Worm (Caenorhabditis elegans): ENCODE results near the gene dpy-31.
A peak's percentile ranks its signal among the peaks of the same experiment; 100 is the strongest.

dpy-31 gene

ce11 chrIII:7166664-7167567, 35.1 kb upstream of the dpy-31 start (continued):
- TF ChIP-seq ceh-82 (tag; optimal IDR thresholded peaks at IDR 0.05) (no peak), nhr-43 (tag; optimal IDR thresholded peaks at IDR 0.05; ENCODE audit: poor library complexity, severe bottlenecking) (no peak), lsy-12 (tag; optimal IDR thresholded peaks at IDR 0.05) (no peak), fkh-2 (tag; optimal IDR thresholded peaks at IDR 0.05) (no peak), lin-39 (tag; optimal IDR thresholded peaks at IDR 0.05) (peak; percentile 68), pha-4 (tag; optimal IDR thresholded peaks at IDR 0.05) (peak; percentile 51), nhr-12 (tag; optimal IDR thresholded peaks at IDR 0.05) (no peak), mml-1 (tag; optimal IDR thresholded peaks at IDR 0.05) (no peak), nhr-25 (tag; optimal IDR thresholded peaks at IDR 0.05) (no peak), ceh-16 (tag; optimal IDR thresholded peaks at IDR 0.05) (no peak), tbx-2 (tag; optimal IDR thresholded peaks at IDR 0.05) (no peak), hmg-11 (tag; optimal IDR thresholded peaks at IDR 0.05) (peak; percentile 91), nhr-67 (tag; optimal IDR thresholded peaks at IDR 0.05) (no peak), ceh-9 (tag; optimal IDR thresholded peaks at IDR 0.05) (no peak), elt-1 (tag; optimal IDR thresholded peaks at IDR 0.05) (no peak), mdl-1 (tag; optimal IDR thresholded peaks at IDR 0.05) (no peak), eor-1 (tag; optimal IDR thresholded peaks at IDR 0.05) (no peak)

ce11 chrIII:7167568-7167937, 34.5 kb upstream of the dpy-31 start, which contains the start of gene acs-4:
acs-4 (plus strand) TSS chrIII:7167838.
- TF ChIP-seq snpc-4 (tag; optimal IDR thresholded peaks at IDR 0.05): no peak
- no peak for TF ChIP-seq hmg-11 (tag; optimal IDR thresholded peaks at IDR 0.05)
- no peak for TF ChIP-seq nhr-23 (tag; optimal IDR thresholded peaks at IDR 0.05)
- no peak for TF ChIP-seq jun-1 (tag; optimal IDR thresholded peaks at IDR 0.05)
- TF ChIP-seq nhr-12 (tag; optimal IDR thresholded peaks at IDR 0.05): no peak
- no peak for TF ChIP-seq lin-39 (tag; optimal IDR thresholded peaks at IDR 0.05)
- TF ChIP-seq nhr-28 (tag; optimal IDR thresholded peaks at IDR 0.05): no peak
- TF ChIP-seq ZK546.5 (tag; optimal IDR thresholded peaks at IDR 0.05): no peak
- TF ChIP-seq ceh-82 (tag; optimal IDR thresholded peaks at IDR 0.05): no peak
- TF ChIP-seq unc-62 (GFP tag; optimal IDR thresholded peaks at IDR 0.05): no peak
- no peak for TF ChIP-seq pha-4 (tag; optimal IDR thresholded peaks at IDR 0.05)
- no peak for TF ChIP-seq fos-1 (tag; optimal IDR thresholded peaks at IDR 0.05)
- TF ChIP-seq lsy-12 (tag; optimal IDR thresholded peaks at IDR 0.05): no peak
- TF ChIP-seq fkh-2 (tag; optimal IDR thresholded peaks at IDR 0.05): no peak
- TF ChIP-seq fkh-10 (GFP tag; optimal IDR thresholded peaks at IDR 0.05): no peak

ce11 chrIII:7170090-7170489, 31.9 kb upstream of the dpy-31 start:
- TF ChIP-seq nhr-237 (tag; optimal IDR thresholded peaks at IDR 0.05) (no peak), nhr-25 (tag; optimal IDR thresholded peaks at IDR 0.05) (no peak), mdl-1 (tag; optimal IDR thresholded peaks at IDR 0.05) (no peak), elt-3 (tag; optimal IDR thresholded peaks at IDR 0.05) (no peak), nhr-28 (tag; optimal IDR thresholded peaks at IDR 0.05) (no peak), ceh-9 (tag; optimal IDR thresholded peaks at IDR 0.05) (no peak), lin-39 (tag; optimal IDR thresholded peaks at IDR 0.05) (no peak), fkh-10 (GFP tag; optimal IDR thresholded peaks at IDR 0.05) (no peak)

ce11 chrIII:7178497-7178896, 23.5 kb upstream of the dpy-31 start:
- TF ChIP-seq jun-1 (tag; optimal IDR thresholded peaks at IDR 0.05) (no peak), egl-27 (tag; optimal IDR thresholded peaks at IDR 0.05) (no peak), nhr-77 (tag; optimal IDR thresholded peaks at IDR 0.05) (no peak), nhr-23 (tag; optimal IDR thresholded peaks at IDR 0.05) (no peak), mml-1 (tag; optimal IDR thresholded peaks at IDR 0.05) (no peak), R02D3.7 (tag; optimal IDR thresholded peaks at IDR 0.05) (no peak), nhr-237 (tag; optimal IDR thresholded peaks at IDR 0.05) (no peak), lsy-12 (tag; optimal IDR thresholded peaks at IDR 0.05) (no peak), zag-1 (tag; optimal IDR thresholded peaks at IDR 0.05) (no peak), fkh-2 (tag; optimal IDR thresholded peaks at IDR 0.05) (no peak), snpc-4 (tag; optimal IDR thresholded peaks at IDR 0.05) (no peak), fos-1 (tag; optimal IDR thresholded peaks at IDR 0.05) (no peak), ceh-82 (tag; optimal IDR thresholded peaks at IDR 0.05) (no peak)

Data from whole organism, L3 larva.